Worm (Caenorhabditis elegans): ENCODE measurements around the gene set-30.
A peak's percentile ranks its signal among the peaks of the same experiment; 100 is the strongest.

Gene set-30

ce11 chrX:5022682-5023081 lies 23.6 kb downstream of the set-30 start:
- TF ChIP-seq ztf-4 (tag; optimal IDR thresholded peaks at IDR 0.05) (no peak), sea-2 (GFP tag; optimal IDR thresholded peaks at IDR 0.05) (no peak), lin-39 (tag; optimal IDR thresholded peaks at IDR 0.05) (peak; percentile 31), ZK546.5 (tag; optimal IDR thresholded peaks at IDR 0.05) (no peak), nhr-25 (tag; optimal IDR thresholded peaks at IDR 0.05) (peak; percentile 33), nhr-77 (tag; optimal IDR thresholded peaks at IDR 0.05) (no peak), ceh-16 (tag; optimal IDR thresholded peaks at IDR 0.05) (no peak), nhr-11 (tag; optimal IDR thresholded peaks at IDR 0.05) (no peak), pha-4 (tag; optimal IDR thresholded peaks at IDR 0.05) (no peak), nhr-76 (tag; optimal IDR thresholded peaks at IDR 0.05) (no peak), nhr-23 (tag; optimal IDR thresholded peaks at IDR 0.05) (no peak), ztf-11 (tag; optimal IDR thresholded peaks at IDR 0.05) (no peak), nhr-12 (tag; optimal IDR thresholded peaks at IDR 0.05) (no peak), lin-15B (tag; optimal IDR thresholded peaks at IDR 0.05) (no peak), hmg-11 (tag; optimal IDR thresholded peaks at IDR 0.05) (peak; percentile 69), ceh-82 (tag; optimal IDR thresholded peaks at IDR 0.05) (no peak), elt-2 (tag; optimal IDR thresholded peaks at IDR 0.05) (peak; percentile 48), ceh-28 (tag; optimal IDR thresholded peaks at IDR 0.05) (no peak), nhr-43 (tag; optimal IDR thresholded peaks at IDR 0.05; ENCODE audit: poor library complexity, severe bottlenecking) (peak; percentile 78), lsy-12 (tag; optimal IDR thresholded peaks at IDR 0.05) (peak; percentile 59), skn-1 (tag; optimal IDR thresholded peaks at IDR 0.05) (no peak), elt-1 (tag; optimal IDR thresholded peaks at IDR 0.05) (no peak), eor-1 (tag; optimal IDR thresholded peaks at IDR 0.05) (no peak), mml-1 (tag; optimal IDR thresholded peaks at IDR 0.05) (no peak), mdl-1 (tag; optimal IDR thresholded peaks at IDR 0.05) (no peak), daf-12 (tag; optimal IDR thresholded peaks at IDR 0.05) (no peak), tbx-2 (tag; optimal IDR thresholded peaks at IDR 0.05) (no peak), nfya-1 (tag; optimal IDR thresholded peaks at IDR 0.05; ENCODE audit: insufficient read depth) (peak; percentile 17), aly-2 (tag; optimal IDR thresholded peaks at IDR 0.05) (no peak), nhr-237 (tag; optimal IDR thresholded peaks at IDR 0.05) (no peak), ama-1 (optimal IDR thresholded peaks at IDR 0.05) (no peak), snpc-4 (tag; optimal IDR thresholded peaks at IDR 0.05) (no peak), fkh-10 (GFP tag; optimal IDR thresholded peaks at IDR 0.05) (no peak), egl-27 (tag; optimal IDR thresholded peaks at IDR 0.05) (no peak), nhr-28 (tag; optimal IDR thresholded peaks at IDR 0.05) (no peak), zag-1 (tag; optimal IDR thresholded peaks at IDR 0.05) (no peak), fos-1 (tag; optimal IDR thresholded peaks at IDR 0.05) (no peak), fkh-2 (tag; optimal IDR thresholded peaks at IDR 0.05) (no peak), pqm-1 (tag; optimal IDR thresholded peaks at IDR 0.05) (peak; percentile 12), R02D3.7 (tag; optimal IDR thresholded peaks at IDR 0.05) (peak; percentile 1), egl-5 (tag; optimal IDR thresholded peaks at IDR 0.05) (no peak), nhr-67 (tag; optimal IDR thresholded peaks at IDR 0.05) (no peak), ceh-9 (tag; optimal IDR thresholded peaks at IDR 0.05) (no peak), unc-62 (GFP tag; optimal IDR thresholded peaks at IDR 0.05) (no peak), elt-3 (tag; optimal IDR thresholded peaks at IDR 0.05) (no peak), unc-39 (tag; optimal IDR thresholded peaks at IDR 0.05) (no peak), jun-1 (tag; optimal IDR thresholded peaks at IDR 0.05) (peak; percentile 17)

ce11 chrX:5024300-5024699 lies 25.2 kb downstream of the set-30 start, which contains the start of gene ZC449.1:
ZC449.1 (plus strand) TSS chrX:5024420.
- TF ChIP-seq egl-27 (tag; optimal IDR thresholded peaks at IDR 0.05) (no peak), mdl-1 (tag; optimal IDR thresholded peaks at IDR 0.05) (no peak), nhr-67 (tag; optimal IDR thresholded peaks at IDR 0.05) (no peak), jun-1 (tag; optimal IDR thresholded peaks at IDR 0.05) (no peak), tbx-2 (tag; optimal IDR thresholded peaks at IDR 0.05) (no peak), elt-3 (tag; optimal IDR thresholded peaks at IDR 0.05) (no peak)
